Worm (Caenorhabditis elegans) whole organism, L3 larva: ENCODE measurements around the gene ttc-36.

ENCODE experiments used
- ZK546.5 ChIP-seq: sonication (generic microtip); optimal IDR thresholded peaks from 2 replicates; lab custom pipeline; 2017; ENCODE audit warnings: missing biosample characterization, missing genetic modification characterization
- ama-1 ChIP-seq: fragments of 150-350 bp; optimal IDR thresholded peaks from 2 replicates; lab custom pipeline; 2018
- ceh-16 ChIP-seq: sonication (generic microtip); optimal IDR thresholded peaks from 2 replicates; lab custom pipeline; 2017; ENCODE audit warnings: missing biosample characterization, missing genetic modification characterization
- egl-27 ChIP-seq: sonication (generic microtip); optimal IDR thresholded peaks from 4 replicates; lab custom pipeline; 2017; ENCODE audit warnings: missing biosample characterization, missing genetic modification reagents, missing genetic modification characterization
- jun-1 ChIP-seq: fragments of 150-350 bp; optimal IDR thresholded peaks from 2 replicates; lab custom pipeline; 2014; ENCODE audit warnings: missing biosample characterization, missing genetic modification reagents, missing genetic modification characterization
- nhr-12 ChIP-seq: fragments of 150-350 bp; optimal IDR thresholded peaks from 2 replicates; lab custom pipeline; 2014; ENCODE audit warnings: missing biosample characterization, missing genetic modification characterization
- nhr-237 ChIP-seq: fragments of 150-350 bp; optimal IDR thresholded peaks from 2 replicates; lab custom pipeline; 2014; ENCODE audit warnings: missing biosample characterization, missing genetic modification characterization
- nhr-28 ChIP-seq: fragments of 150-350 bp; optimal IDR thresholded peaks from 2 replicates; lab custom pipeline; 2014; ENCODE audit warnings: missing biosample characterization, missing genetic modification characterization
- nhr-76 ChIP-seq: fragments of 150-350 bp; sonication (generic microtip); optimal IDR thresholded peaks from 5 replicates; lab custom pipeline; 2014; ENCODE audit warnings: missing biosample characterization, missing genetic modification characterization
- pha-4 ChIP-seq: fragments of 150-350 bp; optimal IDR thresholded peaks from 2 replicates; lab custom pipeline; 2014; ENCODE audit warnings: missing biosample characterization, missing genetic modification reagents, missing genetic modification characterization
- skn-1 ChIP-seq: fragments of 150-350 bp; optimal IDR thresholded peaks from 2 replicates; lab custom pipeline; 2014; ENCODE audit warnings: missing biosample characterization, missing genetic modification characterization
- ztf-11 ChIP-seq: fragments of 150-350 bp; optimal IDR thresholded peaks from 2 replicates; lab custom pipeline; 2014; ENCODE audit warnings: missing biosample characterization, missing genetic modification characterization

DNA sequence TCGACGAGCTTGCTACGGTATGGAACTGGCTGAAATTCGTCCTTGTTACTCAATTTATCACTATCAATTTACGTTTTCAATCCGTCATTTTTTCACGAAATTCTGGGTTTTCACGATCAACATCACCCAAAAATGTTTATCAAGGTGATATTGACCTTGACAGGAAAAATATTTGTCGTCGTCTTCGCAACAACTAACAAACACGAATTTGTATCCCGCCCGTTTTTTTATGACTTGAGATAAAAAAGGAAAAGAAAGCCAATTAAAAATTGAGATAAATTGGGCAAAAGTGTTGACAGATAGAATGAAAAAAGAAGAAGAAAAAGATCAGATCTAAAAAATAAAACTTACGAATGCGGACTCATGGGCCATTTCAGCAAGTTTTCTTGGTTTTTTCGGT lies 19.1 kb upstream of the ttc-36 start:
- TF ChIP-seq jun-1 (tag; lab: Kevin White, UChicago), result no peak
- no peak for TF ChIP-seq ZK546.5 (tag; lab: Kevin White, UChicago)
- no peak for TF ChIP-seq nhr-76 (tag; lab: Kevin White, UChicago)
- no peak for TF ChIP-seq skn-1 (tag; lab: Kevin White, UChicago)
- no peak for TF ChIP-seq nhr-28 (tag; lab: Kevin White, UChicago)
- no peak for TF ChIP-seq ztf-11 (tag; lab: Kevin White, UChicago)
- TF ChIP-seq ceh-16 (tag; lab: Kevin White, UChicago), result no peak
- no peak for TF ChIP-seq nhr-237 (tag; lab: Kevin White, UChicago)
- no peak for TF ChIP-seq egl-27
- TF ChIP-seq pha-4 (tag; lab: Kevin White, UChicago), result no peak
- no peak for TF ChIP-seq nhr-12
- TF ChIP-seq ama-1 (lab: Kevin White, UChicago), result no peak
